Worm (Caenorhabditis elegans): ENCODE data around the gene C34F11.8.

The C34F11.8 gene

DNA sequence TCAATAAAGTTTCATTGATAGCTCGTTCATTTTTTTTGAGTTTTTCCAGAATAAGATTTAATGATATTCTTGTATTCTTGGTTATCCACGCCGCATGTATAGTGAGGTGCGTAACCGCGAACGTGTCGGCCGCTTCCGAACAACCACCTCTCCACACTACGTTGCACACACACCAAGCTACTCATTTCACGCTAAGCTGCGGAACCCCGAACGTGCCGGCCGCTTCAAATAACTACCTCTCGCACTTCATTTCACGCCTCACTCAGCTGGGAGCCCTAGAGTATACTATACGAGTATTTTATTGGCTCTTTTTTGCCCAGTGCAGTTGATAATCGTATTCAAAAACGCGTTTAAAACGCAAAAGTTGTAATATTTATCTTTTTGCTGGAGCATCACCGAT lies 10.6 kb downstream of the C34F11.8 start:
- TF ChIP-seq nhr-85 (tag) (peak; percentile 27), rnt-1 (tag; optimal IDR thresholded peaks at IDR 0.05) (peak; percentile 39), nhr-71 (tag; optimal IDR thresholded peaks at IDR 0.05) (peak; percentile 44), swsn-7 (tag; optimal IDR thresholded peaks at IDR 0.05) (peak; percentile 12), snpc-4 (tag; optimal IDR thresholded peaks at IDR 0.05) (peak; percentile 96), nhr-19 (GFP tag; conservative IDR thresholded peaks at IDR 0.05) (peak; percentile 62), efl-1 (optimal IDR thresholded peaks at IDR 0.05) (peak in 1 of 2 experiments; percentile 25), efl-1 (GFP tag; optimal IDR thresholded peaks at IDR 0.05 in 1 of 2) (peak in 1 of 2 experiments; percentile 14)

DNA sequence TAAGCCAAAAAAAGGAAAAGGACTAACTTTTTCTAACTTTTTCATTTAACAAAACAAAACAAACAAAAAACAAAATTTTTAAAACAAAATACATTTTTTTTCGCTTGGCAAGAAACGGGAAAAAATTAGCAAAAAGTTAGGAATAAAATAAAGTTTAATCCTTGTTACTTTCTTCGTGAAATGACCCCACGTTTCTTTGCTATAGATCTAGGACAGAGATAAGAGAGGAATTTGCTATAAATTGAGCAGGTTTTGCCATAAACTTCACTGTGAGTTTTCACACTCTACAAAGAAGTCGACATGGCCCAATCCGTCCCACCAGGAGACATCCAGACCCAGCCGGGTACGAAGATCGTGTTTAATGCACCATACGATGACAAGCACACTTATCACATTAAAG lies 11.3 kb downstream of the C34F11.8 start, which contains the start of gene msp-50:
Gene msp-50 (plus strand): TSS at position 301 of the 400 bp plus-strand sequence.
- no peak for TF ChIP-seq sup-37 (GFP tag; optimal IDR thresholded peaks at IDR 0.05)
- TF ChIP-seq nhr-20 (tag; optimal IDR thresholded peaks at IDR 0.05): no peak
- no peak for TF ChIP-seq dpl-1 (GFP tag; optimal IDR thresholded peaks at IDR 0.05)
- no peak for TF ChIP-seq nhr-19 (GFP tag; conservative IDR thresholded peaks at IDR 0.05)
- no peak for TF ChIP-seq jun-1 (tag; optimal IDR thresholded peaks at IDR 0.05)
- no peak for TF ChIP-seq unc-86 (tag; optimal IDR thresholded peaks at IDR 0.05)
- TF ChIP-seq isw-1 (GFP tag; IDR thresholded peaks at IDR 0.05): no peak
- TF ChIP-seq mdl-1 (tag; optimal IDR thresholded peaks at IDR 0.05): no peak
- TF ChIP-seq fkh-4 (tag; optimal IDR thresholded peaks at IDR 0.05; ENCODE audit: borderline replicate concordance): no peak
- no peak for TF ChIP-seq grh-1 (GFP tag; IDR thresholded peaks at IDR 0.05)
- TF ChIP-seq nhr-12 (tag; optimal IDR thresholded peaks at IDR 0.05): no peak
- no peak for TF ChIP-seq nhr-76 (tag; optimal IDR thresholded peaks at IDR 0.05)
- no peak for TF ChIP-seq snpc-4 (tag; optimal IDR thresholded peaks at IDR 0.05)
- TF ChIP-seq F16B12.6 (tag; optimal IDR thresholded peaks at IDR 0.05): no peak
- no peak for TF ChIP-seq sptf-1 (tag; optimal IDR thresholded peaks at IDR 0.05)
- no peak for TF ChIP-seq ama-1 (optimal IDR thresholded peaks at IDR 0.05)
- no peak for TF ChIP-seq hpl-2 (GFP tag; optimal IDR thresholded peaks at IDR 0.05)
- TF ChIP-seq nhr-11 (tag; optimal IDR thresholded peaks at IDR 0.05): no peak

DNA sequence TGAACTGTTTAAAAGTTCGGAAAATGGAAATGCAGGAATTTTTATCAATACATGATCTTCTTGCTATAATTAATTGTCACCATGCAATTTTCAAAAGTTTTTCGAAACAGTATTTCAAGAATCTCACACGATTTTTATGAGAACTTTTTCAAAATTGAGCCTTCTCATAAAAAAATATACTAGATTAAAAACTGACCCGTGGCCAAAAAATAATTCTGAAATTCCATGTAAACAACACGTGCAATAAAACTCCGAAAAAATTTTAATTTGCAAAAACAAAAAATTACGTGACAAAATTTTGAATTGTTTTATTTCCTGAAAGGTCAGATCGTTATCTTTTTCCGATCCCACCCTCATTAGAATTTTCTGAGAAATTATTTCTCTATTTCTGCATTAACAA lies 15.3 kb downstream of the C34F11.8 start, which contains the start of gene C34F11.5:
Gene C34F11.5 (plus strand): TSS at position 301 of the 400 bp plus-strand sequence.
- TF ChIP-seq lsy-2 (tag; optimal IDR thresholded peaks at IDR 0.05) (no peak), nhr-12 (tag; optimal IDR thresholded peaks at IDR 0.05) (no peak)

DNA sequence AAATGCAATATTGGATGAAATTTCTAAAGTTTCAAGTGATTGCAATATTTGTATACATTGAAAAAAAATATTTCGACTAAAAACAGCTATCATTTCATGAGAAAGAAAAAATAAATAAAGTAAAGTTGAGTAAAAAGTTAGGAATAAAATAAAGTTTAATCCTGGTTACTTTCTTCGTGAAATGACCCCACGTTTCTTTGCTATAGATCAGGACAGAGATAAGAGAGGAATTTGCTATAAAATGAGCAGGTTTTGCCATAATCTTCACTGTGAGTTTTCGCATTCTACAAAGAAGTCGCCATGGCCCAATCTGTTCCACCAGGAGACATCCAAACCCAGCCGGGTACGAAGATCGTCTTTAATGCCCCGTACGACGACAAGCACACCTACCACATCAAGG lies 16.7 kb downstream of the C34F11.8 start, which contains the start of gene msp-49:
Gene msp-49 (plus strand): TSS at position 301 of the 400 bp plus-strand sequence.
- TF ChIP-seq lin-13 (GFP tag; optimal IDR thresholded peaks at IDR 0.05) (no peak), zip-4 (GFP tag; optimal IDR thresholded peaks at IDR 0.05) (no peak), mef-2 (tag; optimal IDR thresholded peaks at IDR 0.05) (no peak), hlh-4 (tag; optimal IDR thresholded peaks at IDR 0.05) (no peak), nhr-90 (tag; optimal IDR thresholded peaks at IDR 0.05; ENCODE audit: poor library complexity) (no peak), isw-1 (GFP tag; IDR thresholded peaks at IDR 0.05) (no peak), aly-2 (tag; optimal IDR thresholded peaks at IDR 0.05) (no peak), hpl-2 (GFP tag; optimal IDR thresholded peaks at IDR 0.05) (no peak)

DNA sequence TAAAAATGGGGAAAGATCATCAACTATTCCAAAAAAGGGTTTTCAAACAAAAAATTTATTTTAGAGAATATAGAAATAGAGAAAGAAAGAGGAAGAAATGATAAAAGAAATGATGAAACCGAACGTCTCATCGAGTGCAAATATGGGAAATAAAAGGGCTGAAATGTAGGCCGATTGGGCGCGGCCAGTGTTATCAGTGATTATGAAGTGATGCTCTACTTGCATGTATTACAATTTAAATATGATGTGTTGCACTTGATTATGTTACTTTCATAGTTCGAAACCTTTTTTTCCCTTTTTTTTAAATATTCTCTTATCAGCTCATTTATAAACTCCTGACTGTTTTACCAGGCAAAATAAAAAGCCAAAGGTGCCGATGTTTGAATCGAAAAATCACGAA lies 19.0 kb downstream of the C34F11.8 start:
- TF ChIP-seq jun-1 (tag; optimal IDR thresholded peaks at IDR 0.05): peak; percentile 25
- no peak for TF ChIP-seq efl-1 (optimal IDR thresholded peaks at IDR 0.05)
- peak in 1 of 2 experiments; percentile 70 for TF ChIP-seq efl-1 (GFP tag; optimal IDR thresholded peaks at IDR 0.05 in 1 of 2)
- TF ChIP-seq elt-2 (tag; optimal IDR thresholded peaks at IDR 0.05): peak; percentile 96
- TF ChIP-seq nhr-90 (tag; optimal IDR thresholded peaks at IDR 0.05; ENCODE audit: poor library complexity): no peak
- TF ChIP-seq nhr-12 (tag; optimal IDR thresholded peaks at IDR 0.05): no peak
- no peak for TF ChIP-seq egl-13 (tag; optimal IDR thresholded peaks at IDR 0.05)
- no peak for TF ChIP-seq tlp-1 (tag; optimal IDR thresholded peaks at IDR 0.05)
- TF ChIP-seq isw-1 (GFP tag; IDR thresholded peaks at IDR 0.05): no peak
- peak in 1 of 2 experiments; percentile 22 for TF ChIP-seq lin-35 (GFP tag; optimal IDR thresholded peaks at IDR 0.05)

Data from whole organism, L1 larva.